Worm (Caenorhabditis elegans): ENCODE measurements around the gene F19G12.8.

F19G12.8 gene

ce11 chrX:1379391-1379790 is 37.7 kb upstream of the F19G12.8 start (continued):
- TF ChIP-seq elt-1 (tag; optimal IDR thresholded peaks at IDR 0.05; ENCODE audit: borderline replicate concordance, insufficient read depth): no peak
- TF ChIP-seq sptf-1 (tag; optimal IDR thresholded peaks at IDR 0.05): peak; percentile 94
- peak; percentile 36 for TF ChIP-seq pha-4 (tag; optimal IDR thresholded peaks at IDR 0.05)

ce11 chrX:1381565-1381964 is 35.6 kb upstream of the F19G12.8 start, which contains the start of gene F56C3.10:
F56C3.10 (minus strand) TSS chrX:1381665.
- no peak for TF ChIP-seq elt-1 (tag; optimal IDR thresholded peaks at IDR 0.05; ENCODE audit: borderline replicate concordance, insufficient read depth)
- no peak for TF ChIP-seq elt-3 (tag; optimal IDR thresholded peaks at IDR 0.05)
- no peak for TF ChIP-seq sptf-1 (tag; optimal IDR thresholded peaks at IDR 0.05)
- TF ChIP-seq lsy-2 (tag; optimal IDR thresholded peaks at IDR 0.05): no peak
- TF ChIP-seq drap-1 (GFP tag; optimal IDR thresholded peaks at IDR 0.05): no peak
- TF ChIP-seq zip-8 (tag; optimal IDR thresholded peaks at IDR 0.05): no peak
- TF ChIP-seq ces-1 (GFP tag; optimal IDR thresholded peaks at IDR 0.05): no peak
- TF ChIP-seq mab-5 (tag; optimal IDR thresholded peaks at IDR 0.05): no peak
- no peak for TF ChIP-seq ham-2 (GFP tag; optimal IDR thresholded peaks at IDR 0.05)
- no peak for TF ChIP-seq unc-39 (tag; optimal IDR thresholded peaks at IDR 0.05)
- no peak for TF ChIP-seq nhr-28 (tag; optimal IDR thresholded peaks at IDR 0.05)
- no peak for TF ChIP-seq unc-62 (GFP tag; optimal IDR thresholded peaks at IDR 0.05)
- TF ChIP-seq pha-4 (tag; optimal IDR thresholded peaks at IDR 0.05): no peak
- TF ChIP-seq M03D4.4 (tag; optimal IDR thresholded peaks at IDR 0.05): no peak

ce11 chrX:1383546-1383945 is 33.6 kb upstream of the F19G12.8 start:
- TF ChIP-seq tbx-8 (GFP tag; optimal IDR thresholded peaks at IDR 0.05) (no peak), elt-1 (tag; optimal IDR thresholded peaks at IDR 0.05; ENCODE audit: borderline replicate concordance, insufficient read depth) (no peak), nhr-237 (tag; optimal IDR thresholded peaks at IDR 0.05) (no peak), nhr-76 (tag; optimal IDR thresholded peaks at IDR 0.05) (no peak), ceh-43 (GFP tag; optimal IDR thresholded peaks at IDR 0.05) (no peak), mls-2 (tag; optimal IDR thresholded peaks at IDR 0.05) (no peak), ces-1 (GFP tag; optimal IDR thresholded peaks at IDR 0.05) (no peak), unc-120 (tag; optimal IDR thresholded peaks at IDR 0.05; ENCODE audit: poor library complexity, severe bottlenecking) (no peak), sem-2 (GFP tag; optimal IDR thresholded peaks at IDR 0.05) (no peak)

- TF ChIP-seq sptf-1 (tag; optimal IDR thresholded peaks at IDR 0.05) (no peak), ceh-43 (GFP tag; optimal IDR thresholded peaks at IDR 0.05) (no peak), elt-1 (tag; optimal IDR thresholded peaks at IDR 0.05; ENCODE audit: borderline replicate concordance, insufficient read depth) (no peak), ztf-11 (tag; optimal IDR thresholded peaks at IDR 0.05) (no peak)
Observed at ce11 chrX:1384538-1384937, 32.6 kb upstream of the F19G12.8 start, which contains the start of gene F56C3.8. F56C3.8 (minus strand) TSS chrX:1384638.

- no peak for TF ChIP-seq cnd-1 (tag; optimal IDR thresholded peaks at IDR 0.05)
- TF ChIP-seq tbx-8 (GFP tag; optimal IDR thresholded peaks at IDR 0.05): no peak
- TF ChIP-seq ces-1 (GFP tag; optimal IDR thresholded peaks at IDR 0.05): no peak
- no peak for TF ChIP-seq ham-2 (GFP tag; optimal IDR thresholded peaks at IDR 0.05)
- TF ChIP-seq M03D4.4 (tag; optimal IDR thresholded peaks at IDR 0.05): no peak
- TF ChIP-seq nhr-12 (tag; optimal IDR thresholded peaks at IDR 0.05): no peak
- TF ChIP-seq zip-8 (tag; optimal IDR thresholded peaks at IDR 0.05): no peak
- TF ChIP-seq ceh-39 (tag; optimal IDR thresholded peaks at IDR 0.05): no peak
- TF ChIP-seq nhr-237 (tag; optimal IDR thresholded peaks at IDR 0.05): no peak
- TF ChIP-seq flh-1 (GFP tag; optimal IDR thresholded peaks at IDR 0.05): no peak
- TF ChIP-seq sptf-1 (tag; optimal IDR thresholded peaks at IDR 0.05): no peak
- TF ChIP-seq lsy-2 (tag; optimal IDR thresholded peaks at IDR 0.05): no peak
- TF ChIP-seq mls-2 (tag; optimal IDR thresholded peaks at IDR 0.05): no peak
- no peak for TF ChIP-seq drap-1 (GFP tag; optimal IDR thresholded peaks at IDR 0.05)
- no peak for TF ChIP-seq mab-5 (tag; optimal IDR thresholded peaks at IDR 0.05)
- TF ChIP-seq unc-39 (tag; optimal IDR thresholded peaks at IDR 0.05): no peak
- no peak for TF ChIP-seq unc-62 (GFP tag; optimal IDR thresholded peaks at IDR 0.05)
- TF ChIP-seq sem-2 (GFP tag; optimal IDR thresholded peaks at IDR 0.05): no peak
Observed at ce11 chrX:1386893-1387367, 30.2 kb upstream of the F19G12.8 start, which contains the start of gene F56C3.1. F56C3.1 (plus strand) TSS chrX:1387317.

- peak; percentile 74 for TF ChIP-seq elt-3 (tag; optimal IDR thresholded peaks at IDR 0.05)
- no peak for TF ChIP-seq bed-3 (GFP tag; optimal IDR thresholded peaks at IDR 0.05)
- peak; percentile 89 for TF ChIP-seq nhr-237 (tag; optimal IDR thresholded peaks at IDR 0.05)
- TF ChIP-seq ham-2 (GFP tag; optimal IDR thresholded peaks at IDR 0.05): no peak
- TF ChIP-seq ces-1 (GFP tag; optimal IDR thresholded peaks at IDR 0.05): peak; percentile 62
Observed at ce11 chrX:1389382-1389983, 27.6 kb upstream of the F19G12.8 start.

Measured in whole organism, mixed stage, embryonic.